Worm (Caenorhabditis elegans) whole organism, mixed stage, embryonic: Measurements from ENCODE around the gene nfm-1.

Experiments used
- M03D4.4 ChIP-seq: sonication (generic microtip); optimal IDR thresholded peaks from 2 replicates; lab custom pipeline; 2017; ENCODE audit warnings: mild to moderate bottlenecking, missing genetic modification characterization, missing compliant biosample characterization
- bed-3 ChIP-seq: fragments of 200-800 bp; sonication (Bioruptor generic); optimal IDR thresholded peaks from 3 replicates; lab custom pipeline; 2018; ENCODE audit warnings: mild to moderate bottlenecking, missing genetic modification characterization, moderate library complexity, missing compliant biosample characterization
- ceh-39 ChIP-seq: fragments of 150-350 bp; optimal IDR thresholded peaks from 2 replicates; lab custom pipeline; 2014; ENCODE audit warnings: missing biosample characterization, missing genetic modification characterization
- ceh-43 ChIP-seq: fragments of 200-800 bp; sonication (Bioruptor generic); optimal IDR thresholded peaks from 2 replicates; lab custom pipeline; 2018; ENCODE audit warnings: mild to moderate bottlenecking, missing genetic modification characterization, moderate library complexity, missing compliant biosample characterization
- ceh-83 ChIP-seq: fragments of 200-800 bp; sonication (Bioruptor generic); optimal IDR thresholded peaks from 2 replicates; lab custom pipeline; 2018; ENCODE audit warnings: mild to moderate bottlenecking, missing genetic modification characterization, missing compliant biosample characterization
- cnd-1 ChIP-seq: fragments of 200-800 bp; sonication (Bioruptor generic); optimal IDR thresholded peaks from 2 replicates; lab custom pipeline; 2018; ENCODE audit warnings: mild to moderate bottlenecking, missing genetic modification characterization, missing compliant biosample characterization
- drap-1 ChIP-seq: fragments of 200-800 bp; sonication (Bioruptor generic); optimal IDR thresholded peaks from 3 replicates; lab custom pipeline; 2018; ENCODE audit warnings: mild to moderate bottlenecking, missing genetic modification characterization, missing compliant biosample characterization
- elt-1 ChIP-seq: sonication (generic microtip); optimal IDR thresholded peaks from 2 replicates; lab custom pipeline; 2017; ENCODE audit warnings: missing genetic modification characterization, mild to moderate bottlenecking, missing compliant biosample characterization, antibody characterized with exemption, moderate library complexity, borderline replicate concordance; ENCODE audit not compliant: insufficient read depth
- elt-3 ChIP-seq: fragments of 150-350 bp; optimal IDR thresholded peaks from 2 replicates; lab custom pipeline; 2014; ENCODE audit warnings: missing biosample characterization, missing genetic modification characterization
- flh-1 ChIP-seq: fragments of 200-800 bp; sonication (Bioruptor generic); optimal IDR thresholded peaks from 2 replicates; lab custom pipeline; 2018; ENCODE audit warnings: mild to moderate bottlenecking, missing genetic modification characterization, moderate library complexity, missing compliant biosample characterization
- ham-2 ChIP-seq: fragments of 200-800 bp; sonication (Bioruptor generic); optimal IDR thresholded peaks from 2 replicates; lab custom pipeline; 2018; ENCODE audit warnings: mild to moderate bottlenecking, missing genetic modification characterization, missing compliant biosample characterization
- hlh-1 ChIP-seq: fragments of 150-350 bp; optimal IDR thresholded peaks from 2 replicates; lab custom pipeline; 2014; ENCODE audit warnings: missing biosample characterization, missing genetic modification reagents, missing genetic modification characterization
- lin-32 ChIP-seq: fragments of 200-800 bp; sonication (Bioruptor generic); optimal IDR thresholded peaks from 2 replicates; lab custom pipeline; 2018; ENCODE audit warnings: mild to moderate bottlenecking, missing genetic modification characterization, missing compliant biosample characterization
- lsy-2 ChIP-seq: fragments of 150-350 bp; optimal IDR thresholded peaks from 2 replicates; lab custom pipeline; 2014; ENCODE audit warnings: missing biosample characterization, missing genetic modification characterization
- mab-5 ChIP-seq: fragments of 150-350 bp; optimal IDR thresholded peaks from 2 replicates; lab custom pipeline; 2014; ENCODE audit warnings: missing biosample characterization, missing genetic modification characterization
- mep-1 ChIP-seq: fragments of 150-350 bp; optimal IDR thresholded peaks from 2 replicates; lab custom pipeline; 2017; ENCODE audit warnings: missing biosample characterization, missing genetic modification reagents, missing genetic modification characterization, inconsistent platforms
- mls-2 ChIP-seq: sonication (generic microtip); optimal IDR thresholded peaks from 2 replicates; lab custom pipeline; 2016; ENCODE audit warnings: mild to moderate bottlenecking, missing genetic modification characterization, moderate library complexity, missing compliant biosample characterization
- nhr-12 ChIP-seq: fragments of 150-350 bp; optimal IDR thresholded peaks from 2 replicates; lab custom pipeline; 2014; ENCODE audit warnings: missing biosample characterization, missing genetic modification characterization
- nhr-2 ChIP-seq: fragments of 150-350 bp; optimal IDR thresholded peaks from 2 replicates; lab custom pipeline; 2014; ENCODE audit warnings: missing biosample characterization, missing genetic modification characterization
- nhr-237 ChIP-seq: fragments of 150-350 bp; optimal IDR thresholded peaks from 2 replicates; lab custom pipeline; 2014; ENCODE audit warnings: missing biosample characterization, missing genetic modification characterization
- nhr-28 ChIP-seq: fragments of 150-350 bp; optimal IDR thresholded peaks from 2 replicates; lab custom pipeline; 2014; ENCODE audit warnings: missing biosample characterization, missing genetic modification characterization
- sem-2 ChIP-seq: fragments of 200-800 bp; sonication (Bioruptor generic); optimal IDR thresholded peaks from 2 replicates; lab custom pipeline; 2018; ENCODE audit warnings: mild to moderate bottlenecking, missing genetic modification characterization, missing compliant biosample characterization
- sptf-1 ChIP-seq: sonication (generic microtip); optimal IDR thresholded peaks from 2 replicates; lab custom pipeline; 2017; ENCODE audit warnings: mild to moderate bottlenecking, missing genetic modification characterization, moderate library complexity, missing compliant biosample characterization
- tbx-8 ChIP-seq: fragments of 200-800 bp; sonication (Bioruptor generic); optimal IDR thresholded peaks from 2 replicates; lab custom pipeline; 2018; ENCODE audit warnings: mild to moderate bottlenecking, missing genetic modification characterization, moderate library complexity, missing compliant biosample characterization
- unc-120 ChIP-seq: sonication (generic microtip); optimal IDR thresholded peaks from 2 replicates; lab custom pipeline; 2017; ENCODE audit warnings: missing genetic modification characterization, missing compliant biosample characterization; ENCODE audit not compliant: poor library complexity, severe bottlenecking
- unc-62 ChIP-seq: fragments of 150-350 bp; optimal IDR thresholded peaks from 2 replicates; lab custom pipeline; 2014; ENCODE audit warnings: missing biosample characterization, missing genetic modification reagents, missing genetic modification characterization

The nfm-1 gene

DNA sequence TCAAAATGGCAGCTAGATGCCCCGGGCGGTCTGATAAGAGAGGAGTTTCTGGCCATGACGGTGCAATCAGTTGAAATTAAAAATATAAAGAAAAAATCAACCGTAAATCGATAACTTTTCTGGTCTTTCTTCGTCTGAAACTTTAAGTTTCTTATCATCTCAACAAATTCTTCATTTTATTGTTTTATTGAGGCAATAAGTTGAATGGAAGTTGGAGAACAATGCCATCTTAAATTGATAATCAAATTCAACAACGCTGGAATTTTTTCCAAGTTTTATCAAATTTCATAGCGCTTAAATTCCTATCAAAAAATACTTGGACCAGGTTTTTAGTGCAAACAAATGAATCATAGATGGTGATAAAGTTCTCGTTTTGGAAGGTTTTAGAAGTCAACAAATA is 42.3 kb upstream of the nfm-1 start:
- TF ChIP-seq nhr-237 (tag; lab: Kevin White, UChicago) (no peak), sem-2 (GFP tag; lab: Kevin White, UChicago) (no peak), mls-2 (tag; lab: Kevin White, UChicago) (no peak), sptf-1 (tag; lab: Kevin White, UChicago) (no peak), unc-120 (tag; lab: Kevin White, UChicago) (no peak), bed-3 (no peak), drap-1 (GFP tag; lab: Kevin White, UChicago) (no peak), mab-5 (tag; lab: Kevin White, UChicago) (no peak), mep-1 (tag; lab: Kevin White, UChicago) (no peak), ceh-83 (GFP tag; lab: Kevin White, UChicago) (no peak), nhr-2 (no peak), unc-62 (no peak), elt-1 (tag; lab: Kevin White, UChicago) (no peak), tbx-8 (GFP tag; lab: Kevin White, UChicago) (no peak), ceh-39 (tag; lab: Kevin White, UChicago) (no peak), nhr-12 (tag; lab: Kevin White, UChicago) (no peak), ceh-43 (no peak)
- TF ChIP-seq, all 35 proteins: peak for 0

DNA sequence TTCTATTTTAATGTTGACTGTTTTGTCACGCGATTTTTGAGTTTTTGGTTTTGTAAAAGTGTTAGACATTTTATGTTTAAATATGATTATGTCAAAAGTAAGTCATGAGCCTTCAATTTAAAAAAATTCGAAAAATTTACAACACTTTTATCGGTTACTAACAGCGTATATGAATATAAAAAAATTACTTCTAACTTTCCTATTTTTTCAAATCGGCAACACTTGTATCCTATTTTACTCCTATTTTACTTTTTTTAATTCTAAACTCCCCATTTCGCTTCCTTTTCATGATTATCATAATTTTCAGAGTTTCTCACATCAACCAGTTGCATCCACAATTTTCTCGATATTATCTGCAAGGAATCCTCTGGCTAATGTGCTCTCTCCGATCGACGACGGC is 40.9 kb upstream of the nfm-1 start, which contains the start of gene kin-18:
Gene kin-18, plus strand, starts transcription at position 301 of the 400 bp plus-strand sequence.
- TF ChIP-seq nhr-2 (no peak), hlh-1 (tag; lab: Kevin White, UChicago) (no peak), elt-3 (no peak), tbx-8 (GFP tag; lab: Kevin White, UChicago) (no peak)

DNA sequence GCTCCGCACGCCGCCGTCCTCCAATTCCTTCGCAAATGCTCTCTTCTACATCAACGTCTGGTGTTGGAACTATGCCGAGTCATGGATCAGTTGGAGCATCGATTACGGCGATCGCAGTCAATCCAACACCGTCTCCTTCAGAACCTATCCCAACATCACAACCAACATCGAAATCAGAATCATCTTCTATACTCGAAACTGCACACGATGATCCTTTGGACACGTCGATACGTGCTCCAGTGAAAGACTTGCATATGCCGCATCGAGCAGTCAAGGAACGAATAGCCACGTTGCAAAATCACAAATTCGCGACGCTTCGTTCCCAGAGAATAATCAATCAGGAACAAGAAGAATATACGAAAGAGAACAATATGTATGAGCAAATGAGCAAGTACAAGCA is 38.3 kb upstream of the nfm-1 start:
- TF ChIP-seq nhr-12 (tag; lab: Kevin White, UChicago) = no peak
- no peak for TF ChIP-seq drap-1 (GFP tag; lab: Kevin White, UChicago)
- no peak for TF ChIP-seq nhr-28
- TF ChIP-seq ceh-43 = no peak
- no peak for TF ChIP-seq ceh-83 (GFP tag; lab: Kevin White, UChicago)
- no peak for TF ChIP-seq nhr-237 (tag; lab: Kevin White, UChicago)
- TF ChIP-seq lin-32 = no peak
- no peak for TF ChIP-seq ceh-39 (tag; lab: Kevin White, UChicago)
- no peak for TF ChIP-seq lsy-2 (tag; lab: Kevin White, UChicago)
- TF ChIP-seq mls-2 (tag; lab: Kevin White, UChicago) = no peak
- no peak for TF ChIP-seq bed-3
- TF ChIP-seq ham-2 (GFP tag; lab: Kevin White, UChicago) = no peak
- no peak for TF ChIP-seq unc-62
- TF ChIP-seq mep-1 (tag; lab: Kevin White, UChicago) = no peak

ce11 chrIII:6123647-6124046 is 35.6 kb upstream of the nfm-1 start:
- TF ChIP-seq unc-120 (tag; lab: Kevin White, UChicago) (peak; percentile 1), flh-1 (GFP tag; lab: Kevin White, UChicago) (no peak)
- TF ChIP-seq, all 35 proteins: peak for 1

DNA sequence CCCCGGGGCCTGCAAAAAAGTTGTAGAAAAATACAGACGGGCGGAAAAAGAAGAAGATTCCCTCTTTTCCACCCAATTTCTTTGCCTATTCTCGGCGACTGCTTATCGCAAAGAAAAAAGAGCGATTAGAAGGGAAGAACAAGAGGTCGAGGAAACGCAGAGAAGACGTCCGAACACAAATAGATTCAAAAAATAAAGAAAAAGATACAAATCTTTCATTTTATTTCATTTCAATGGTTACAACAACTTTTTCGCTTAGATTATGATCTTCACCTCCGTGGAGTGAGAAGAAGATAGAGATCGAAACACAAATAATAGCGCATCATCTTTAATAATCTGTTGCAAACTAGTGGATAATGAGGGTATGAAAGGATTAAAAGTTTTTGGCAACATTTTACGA is 27.2 kb upstream of the nfm-1 start:
- TF ChIP-seq ceh-83 (GFP tag; lab: Kevin White, UChicago) = no peak
- peak; percentile 91 for TF ChIP-seq elt-1 (tag; lab: Kevin White, UChicago)
- no peak for TF ChIP-seq sem-2 (GFP tag; lab: Kevin White, UChicago)
- no peak for TF ChIP-seq bed-3

DNA sequence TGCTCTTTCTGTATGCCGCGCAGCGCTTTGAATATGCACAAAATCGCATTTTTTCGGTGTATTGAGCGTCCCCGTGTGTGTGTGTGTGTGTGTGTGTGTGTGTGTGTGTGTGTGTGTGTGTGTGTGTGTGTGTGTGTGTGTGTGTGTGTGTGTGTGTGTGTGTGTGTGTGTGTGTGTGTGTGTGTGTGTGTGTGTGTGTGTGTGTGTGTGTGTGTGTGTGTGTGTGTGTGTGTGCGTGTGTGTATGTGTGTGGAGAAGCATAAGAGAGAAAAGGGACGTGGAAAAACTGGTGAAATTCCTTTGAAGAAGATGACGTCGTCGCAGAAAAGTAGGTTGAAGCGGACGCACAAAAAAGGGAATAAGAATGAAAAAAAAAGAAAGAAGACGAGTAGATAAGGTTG is 25.9 kb upstream of the nfm-1 start:
- peak; percentile 81 for TF ChIP-seq M03D4.4 (tag; lab: Kevin White, UChicago)
- TF ChIP-seq sem-2 (GFP tag; lab: Kevin White, UChicago) = peak; percentile 63
- TF ChIP-seq cnd-1 (tag; lab: Kevin White, UChicago) = peak; percentile 83
- peak; percentile 70 for TF ChIP-seq mls-2 (tag; lab: Kevin White, UChicago)
- TF ChIP-seq drap-1 (GFP tag; lab: Kevin White, UChicago) = peak; percentile 77
- TF ChIP-seq lin-32 = peak; percentile 56
- TF ChIP-seq flh-1 (GFP tag; lab: Kevin White, UChicago) = peak; percentile 23
- TF ChIP-seq ham-2 (GFP tag; lab: Kevin White, UChicago) = peak; percentile 9
- peak; percentile 32 for TF ChIP-seq tbx-8 (GFP tag; lab: Kevin White, UChicago)
- peak; percentile 88 for TF ChIP-seq sptf-1 (tag; lab: Kevin White, UChicago)
- peak; percentile 26 for TF ChIP-seq ceh-83 (GFP tag; lab: Kevin White, UChicago)
- peak; percentile 53 for TF ChIP-seq ceh-43
- TF ChIP-seq bed-3 = peak; percentile 26
